Worm (Caenorhabditis elegans) whole organism, late embryonic: ENCODE results near the gene srx-104.

Experiments
- C08G9.2 ChIP-seq: sonication (generic microtip); optimal IDR thresholded peaks from 2 replicates; lab custom pipeline; 2016; ENCODE audit warnings: mild to moderate bottlenecking, missing genetic modification characterization, moderate library complexity, missing compliant biosample characterization
- ceh-9 ChIP-seq: sonication (generic microtip); optimal IDR thresholded peaks from 2 replicates; lab custom pipeline; 2016; ENCODE audit warnings: mild to moderate bottlenecking, missing genetic modification characterization, inconsistent platforms, missing compliant biosample characterization
- elt-2 ChIP-seq: sonication (generic microtip); optimal IDR thresholded peaks from 2 replicates; lab custom pipeline; 2016; ENCODE audit warnings: missing genetic modification reagents, missing genetic modification characterization, missing compliant biosample characterization
- hlh-15 ChIP-seq: sonication (generic microtip); optimal IDR thresholded peaks from 2 replicates; lab custom pipeline; 2016; ENCODE audit warnings: missing genetic modification characterization, missing compliant biosample characterization
- hlh-30 ChIP-seq: sonication (generic microtip); optimal IDR thresholded peaks from 2 replicates; lab custom pipeline; 2017; ENCODE audit warnings: antibody characterized with exemption, missing genetic modification characterization, missing compliant biosample characterization; ENCODE audit not compliant: insufficient read depth
- madf-2 ChIP-seq: sonication (generic microtip); optimal IDR thresholded peaks from 2 replicates; lab custom pipeline; 2017; ENCODE audit warnings: missing genetic modification characterization, missing compliant biosample characterization
- npax-4 ChIP-seq: sonication (generic microtip); optimal IDR thresholded peaks from 2 replicates; lab custom pipeline; 2016; ENCODE audit warnings: missing genetic modification characterization, missing compliant biosample characterization
- pag-3 ChIP-seq: sonication (generic microtip); optimal IDR thresholded peaks from 2 replicates; lab custom pipeline; 2016; ENCODE audit warnings: missing compliant biosample characterization, missing genetic modification characterization, borderline replicate concordance
- pat-9 ChIP-seq: fragments of 200-800 bp; sonication (Bioruptor generic); optimal IDR thresholded peaks from 2 replicates; lab custom pipeline; 2018; ENCODE audit warnings: mild to moderate bottlenecking, missing genetic modification characterization, moderate library complexity, missing compliant biosample characterization
- pha-4 ChIP-seq: fragments of 150-350 bp; optimal IDR thresholded peaks from 2 replicates; lab custom pipeline; 2018; ENCODE audit warnings: missing biosample characterization, missing genetic modification reagents, missing genetic modification characterization

DNA sequence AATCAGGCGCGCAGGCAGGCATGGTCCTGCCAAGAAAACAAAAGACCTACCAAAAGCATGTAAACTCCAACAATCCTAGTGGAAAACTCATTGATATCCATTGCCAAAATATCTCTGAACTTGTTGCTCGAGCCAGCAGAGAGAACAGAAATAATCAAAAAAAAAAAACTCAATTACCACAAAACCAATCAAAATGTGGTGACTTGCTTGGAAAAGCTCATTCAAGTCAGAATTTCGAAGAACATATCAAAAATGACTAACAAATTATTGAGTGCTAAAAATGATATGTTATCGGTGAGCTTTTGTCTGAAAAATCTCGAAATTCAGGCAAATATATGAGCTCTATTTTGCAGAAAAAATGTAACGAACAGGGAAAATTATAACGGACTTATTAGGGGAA is 1.8 kb upstream of the srx-104 start, which contains the start of gene srx-105:
- TF ChIP-seq elt-2 (tag; lab: Kevin White, UChicago) (no peak), ceh-9 (no peak), pat-9 (no peak), madf-2 (tag; lab: Kevin White, UChicago) (no peak), C08G9.2 (tag; lab: Kevin White, UChicago) (no peak), npax-4 (no peak), hlh-30 (tag; lab: Kevin White, UChicago) (no peak), pag-3 (no peak), pha-4 (no peak), hlh-15 (tag; lab: Kevin White, UChicago) (no peak)
